Fruit fly (Drosophila melanogaster) whole organism, embryonic: ENCODE data around the gene CG6398.

Experiments used
- Atf-2 ChIP-seq: fragments of 200-800 bp; sonication (Bioruptor generic); optimal IDR thresholded peaks from 2 replicates; lab custom pipeline; 2016; ENCODE audit warnings: missing biosample characterization, missing genetic modification characterization
- B-H2 ChIP-seq: fragments of 200-800 bp; sonication (Bioruptor generic); optimal IDR thresholded peaks from 2 replicates; lab custom pipeline; 2018; ENCODE audit warnings: missing biosample characterization, mild to moderate bottlenecking, missing genetic modification characterization
- C15 ChIP-seq: fragments of 200-800 bp; sonication (Bioruptor generic); IDR thresholded peaks from 3 replicates; pipeline ENCODE4 v1.3.6; 2022; ENCODE audit warnings: missing biosample characterization, missing genetic modification characterization
- CG10543 ChIP-seq: fragments of 200-800 bp; sonication (Bioruptor generic); optimal IDR thresholded peaks from 3 replicates; lab custom pipeline; 2017; ENCODE audit warnings: missing biosample characterization, mild to moderate bottlenecking, missing genetic modification characterization, moderate library complexity
- CG14710 ChIP-seq: fragments of 200-800 bp; sonication (Bioruptor generic); optimal IDR thresholded peaks from 3 replicates; lab custom pipeline; 2019; ENCODE audit warnings: missing biosample characterization, mild to moderate bottlenecking, missing genetic modification characterization, moderate library complexity
- CG16813 ChIP-seq: fragments of 200-800 bp; sonication (Bioruptor generic); IDR thresholded peaks from 3 replicates; pipeline ENCODE4 v1.3.6; 2022; ENCODE audit warnings: missing biosample characterization, missing genetic modification characterization; ENCODE audit not compliant: partially characterized antibody
- CG17385 ChIP-seq: fragments of 200-800 bp; sonication (Bioruptor generic); optimal IDR thresholded peaks from 3 replicates; lab custom pipeline; 2018; ENCODE audit warnings: missing biosample characterization, mild to moderate bottlenecking, missing genetic modification characterization
- CG1832 ChIP-seq: fragments of 200-800 bp; sonication (Bioruptor generic); optimal IDR thresholded peaks from 2 replicates; lab custom pipeline; 2017; ENCODE audit warnings: missing biosample characterization, mild to moderate bottlenecking, missing genetic modification characterization, inconsistent platforms
- CG18619 ChIP-seq: fragments of 200-800 bp; sonication (Bioruptor generic); optimal IDR thresholded peaks from 3 replicates; lab custom pipeline; 2017; ENCODE audit warnings: missing biosample characterization, mild to moderate bottlenecking, missing genetic modification characterization
- CG18764 ChIP-seq: fragments of 200-800 bp; sonication (Bioruptor generic); optimal IDR thresholded peaks from 3 replicates; lab custom pipeline; 2016; ENCODE audit warnings: missing biosample characterization, missing genetic modification characterization
- CG34224 ChIP-seq: fragments of 200-800 bp; sonication (Bioruptor generic); IDR thresholded peaks from 3 replicates; pipeline ENCODE4 v1.3.6; 2022; ENCODE audit warnings: missing biosample characterization, missing genetic modification characterization; ENCODE audit not compliant: partially characterized antibody
- CG34376 ChIP-seq: fragments of 200-800 bp; sonication (Bioruptor generic); optimal IDR thresholded peaks from 2 replicates; lab custom pipeline; 2018; ENCODE audit warnings: missing biosample characterization, mild to moderate bottlenecking, missing genetic modification characterization
- CG4360 ChIP-seq: fragments of 200-800 bp; sonication (Bioruptor generic); IDR thresholded peaks from 2 replicates; pipeline ENCODE4 v1.3.6; 2022; ENCODE audit warnings: missing biosample characterization, missing genetic modification characterization
- CG6683 ChIP-seq: fragments of 200-800 bp; sonication (Bioruptor generic); optimal IDR thresholded peaks from 2 replicates; lab custom pipeline; 2017; ENCODE audit warnings: missing biosample characterization, mild to moderate bottlenecking, missing genetic modification characterization, missing genetic modification reagents
- CG8765 ChIP-seq: fragments of 200-800 bp; sonication (Bioruptor generic); IDR thresholded peaks from 2 replicates; pipeline ENCODE4 v1.3.6; 2022; ENCODE audit warnings: missing biosample characterization, missing genetic modification characterization
- CG9797 ChIP-seq: fragments of 200-800 bp; sonication (Bioruptor generic); optimal IDR thresholded peaks from 3 replicates; lab custom pipeline; 2018; ENCODE audit warnings: missing biosample characterization, mild to moderate bottlenecking, missing genetic modification characterization
- Chrac-16 ChIP-seq: fragments of 200-800 bp; sonication (Bioruptor generic); optimal IDR thresholded peaks from 3 replicates; lab custom pipeline; 2016; ENCODE audit warnings: missing biosample characterization, missing genetic modification characterization
- Deaf1 ChIP-seq: fragments of 200-800 bp; optimal IDR thresholded peaks from 3 replicates; lab custom pipeline; 2019; ENCODE audit warnings: missing biosample characterization, mild to moderate bottlenecking, missing genetic modification characterization, moderate library complexity
- Dll ChIP-seq: fragments of 200-800 bp; sonication (Bioruptor generic); IDR thresholded peaks from 4 replicates; pipeline ENCODE4 v1.3.6; 2022; ENCODE audit warnings: missing biosample characterization, missing genetic modification characterization; ENCODE audit not compliant: partially characterized antibody
- Doc2 ChIP-seq: fragments of 200-800 bp; sonication (Bioruptor generic); IDR thresholded peaks from 2 replicates; pipeline ENCODE4 v1.3.6; 2022; ENCODE audit warnings: missing biosample characterization, missing genetic modification characterization
- Elba2 ChIP-seq: fragments of 200-800 bp; sonication (Bioruptor generic); optimal IDR thresholded peaks from 3 replicates; lab custom pipeline; 2016; ENCODE audit warnings: missing biosample characterization, missing genetic modification characterization
- GATAe ChIP-seq: fragments of 200-800 bp; sonication (Bioruptor generic); conservative IDR thresholded peaks from 2 replicates; pipeline ENCODE4 v1.3.6; 2022; ENCODE audit warnings: missing biosample characterization, missing genetic modification characterization
- Gsc ChIP-seq: fragments of 200-800 bp; sonication (Bioruptor generic); IDR thresholded peaks from 2 replicates; pipeline ENCODE4 v1.3.6; 2022; ENCODE audit warnings: missing biosample characterization, missing genetic modification characterization
- Gug ChIP-seq: fragments of 200-800 bp; sonication (Bioruptor generic); IDR thresholded peaks from 4 replicates; pipeline ENCODE4 v1.3.6; 2022; ENCODE audit warnings: missing biosample characterization, missing genetic modification characterization
- HLH3B ChIP-seq: fragments of 200-800 bp; sonication (Bioruptor generic); IDR thresholded peaks from 2 replicates; pipeline ENCODE4 v1.3.6; 2022; ENCODE audit warnings: missing biosample characterization, missing genetic modification characterization
- Mad ChIP-seq: fragments of 200-800 bp; sonication (Bioruptor generic); optimal IDR thresholded peaks from 2 replicates; lab custom pipeline; 2016; ENCODE audit warnings: missing biosample characterization, missing genetic modification characterization
- NC2α ChIP-seq: fragments of 200-800 bp; sonication (Bioruptor generic); optimal IDR thresholded peaks from 2 replicates; lab custom pipeline; 2016; ENCODE audit warnings: missing biosample characterization, missing genetic modification characterization
- Nf-YB ChIP-seq: fragments of 200-800 bp; sonication (Bioruptor generic); optimal IDR thresholded peaks from 3 replicates; lab custom pipeline; 2019; ENCODE audit warnings: missing biosample characterization, mild to moderate bottlenecking, missing genetic modification characterization, moderate library complexity
- Oaz ChIP-seq: fragments of 200-800 bp; sonication (Bioruptor generic); IDR thresholded peaks from 2 replicates; pipeline ENCODE4 v1.3.6; 2022; ENCODE audit warnings: missing biosample characterization, missing genetic modification characterization
- Opbp ChIP-seq: fragments of 200-800 bp; sonication (Bioruptor generic); IDR thresholded peaks from 3 replicates; pipeline ENCODE4 v1.3.6; 2022; ENCODE audit warnings: missing biosample characterization, missing genetic modification characterization; ENCODE audit not compliant: partially characterized antibody
- Pdp1 ChIP-seq, 2 experiments: fragments of 200-800 bp; sonication (Bioruptor generic); optimal IDR thresholded peaks; 3 replicates each; lab custom pipeline; 2016; ENCODE audit warnings: missing biosample characterization in 2 of 2, missing genetic modification characterization in 2 of 2, mild to moderate bottlenecking in 1 of 2, moderate library complexity in 1 of 2
- Poxn ChIP-seq: fragments of 200-800 bp; sonication (Bioruptor generic); IDR thresholded peaks from 2 replicates; pipeline ENCODE4 v1.3.6; 2022; ENCODE audit warnings: missing biosample characterization, missing genetic modification characterization
- Sry-β ChIP-seq: fragments of 200-800 bp; sonication (Bioruptor generic); optimal IDR thresholded peaks from 2 replicates; lab custom pipeline; 2018; ENCODE audit warnings: missing biosample characterization, mild to moderate bottlenecking, missing genetic modification characterization, moderate library complexity
- abd-A ChIP-seq: fragments of 200-800 bp; sonication (Bioruptor generic); optimal IDR thresholded peaks from 3 replicates; lab custom pipeline; 2019; ENCODE audit warnings: missing biosample characterization, mild to moderate bottlenecking, missing genetic modification characterization, moderate library complexity
- ase ChIP-seq: fragments of 200-800 bp; sonication (Bioruptor generic); IDR thresholded peaks from 3 replicates; pipeline ENCODE4 v1.3.6; 2022; ENCODE audit warnings: missing biosample characterization, missing genetic modification characterization
- ato ChIP-seq: fragments of 200-800 bp; sonication (Bioruptor generic); IDR thresholded peaks from 2 replicates; pipeline ENCODE4 v1.3.6; 2022; ENCODE audit warnings: missing biosample characterization, missing genetic modification characterization; ENCODE audit not compliant: partially characterized antibody
- cato ChIP-seq: fragments of 200-800 bp; sonication (Bioruptor generic); optimal IDR thresholded peaks from 2 replicates; lab custom pipeline; 2016; ENCODE audit warnings: missing biosample characterization, missing genetic modification characterization, borderline replicate concordance
- crol ChIP-seq: fragments of 200-800 bp; sonication (Bioruptor generic); IDR thresholded peaks from 2 replicates; pipeline ENCODE4 v1.3.6; 2022; ENCODE audit warnings: missing biosample characterization, missing genetic modification characterization
- danr ChIP-seq: fragments of 200-800 bp; sonication (Bioruptor generic); IDR thresholded peaks from 2 replicates; pipeline ENCODE4 v1.3.6; 2022; ENCODE audit warnings: missing biosample characterization, missing genetic modification characterization
- esg ChIP-seq: fragments of 200-800 bp; sonication (Bioruptor generic); conservative IDR thresholded peaks from 2 replicates; pipeline ENCODE4 v1.3.6; 2022; ENCODE audit warnings: missing biosample characterization, missing genetic modification characterization
- fd64A ChIP-seq: fragments of 200-800 bp; sonication (Bioruptor generic); optimal IDR thresholded peaks from 3 replicates; lab custom pipeline; 2018; ENCODE audit warnings: missing biosample characterization, mild to moderate bottlenecking, missing genetic modification characterization
- ftz-f1 ChIP-seq: fragments of 200-800 bp; sonication (Bioruptor generic); optimal IDR thresholded peaks from 2 replicates; lab custom pipeline; 2016; ENCODE audit warnings: missing biosample characterization, missing genetic modification characterization
- gt ChIP-seq: fragments of 200-800 bp; sonication (Bioruptor generic); IDR thresholded peaks from 2 replicates; pipeline ENCODE4 v1.3.6; 2022; ENCODE audit warnings: missing biosample characterization, missing genetic modification characterization
- lola ChIP-seq, 3 experiments: fragments of >200 bp in 2 of 3; fragments of 200-800 bp in 1 of 3; sonication (Bioruptor generic) in 1 of 3; optimal IDR thresholded peaks; 2 replicates each; lab custom pipeline; 2017 to 2019; ENCODE audit warnings: missing biosample characterization in 3 of 3, missing genetic modification characterization in 3 of 3, mild to moderate bottlenecking in 1 of 3, moderate library complexity in 1 of 3
- mld ChIP-seq: fragments of 200-800 bp; sonication (Bioruptor generic); IDR thresholded peaks from 3 replicates; pipeline ENCODE4 v1.3.6; 2022; ENCODE audit warnings: missing biosample characterization, missing genetic modification characterization; ENCODE audit not compliant: partially characterized antibody
- org-1 ChIP-seq: fragments of 200-800 bp; sonication (Bioruptor generic); optimal IDR thresholded peaks from 2 replicates; lab custom pipeline; 2017; ENCODE audit warnings: missing biosample characterization, missing genetic modification characterization
- pb ChIP-seq: fragments of 200-800 bp; sonication (Bioruptor generic); optimal IDR thresholded peaks from 3 replicates; lab custom pipeline; 2016; ENCODE audit warnings: missing biosample characterization, missing genetic modification characterization
- sr ChIP-seq: fragments of 200-800 bp; sonication (Bioruptor generic); IDR thresholded peaks from 3 replicates; pipeline ENCODE4 v1.3.6; 2022; ENCODE audit warnings: missing biosample characterization, missing genetic modification characterization
- ssp ChIP-seq: fragments of 200-800 bp; sonication (Bioruptor generic); IDR thresholded peaks from 2 replicates; pipeline ENCODE4 v1.3.6; 2022; ENCODE audit warnings: missing biosample characterization, missing genetic modification characterization
- stc ChIP-seq: fragments of 200-800 bp; sonication (Bioruptor generic); IDR thresholded peaks from 2 replicates; pipeline ENCODE4 v1.3.6; 2022; ENCODE audit warnings: missing biosample characterization, missing genetic modification characterization
- vvl ChIP-seq: fragments of 200-800 bp; sonication (Bioruptor generic); IDR thresholded peaks from 2 replicates; pipeline ENCODE4 v1.3.6; 2022; ENCODE audit warnings: missing biosample characterization, missing genetic modification characterization

CG6398 gene

DNA sequence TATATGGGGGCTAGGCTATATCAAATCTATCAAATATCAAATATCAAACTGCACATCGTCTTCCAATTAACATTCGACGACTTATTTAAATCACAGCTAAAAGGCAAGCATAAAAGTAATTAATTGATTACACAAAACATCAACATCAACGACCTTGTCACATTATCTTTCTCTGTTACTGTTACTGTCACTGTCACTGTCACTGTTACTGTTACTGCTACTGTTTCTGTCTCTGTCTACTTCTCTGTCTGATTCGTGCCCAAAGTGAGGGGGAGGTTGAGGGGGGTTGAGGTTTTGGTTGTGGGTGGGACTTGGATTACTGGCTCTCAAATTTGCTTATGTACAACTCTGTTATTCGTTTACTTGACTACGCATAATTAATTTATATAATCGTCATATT is 9.2 kb upstream of the CG6398 start (continued):
- TF ChIP-seq CG18619 (no peak), CG4360 (GFP tag; lab: Robert Waterston, UW) (no peak), CG8765 (GFP tag; lab: Robert Waterston, UW) (no peak), CG34224 (no peak), Dll (no peak), abd-A (tag; lab: Kevin White, UChicago) (peak; percentile 28), sr (GFP tag; lab: Robert Waterston, UW) (peak; percentile 35; the same call in 1 of the 3 replicates), Gsc (GFP tag; lab: Robert Waterston, UW) (no peak), Mad (GFP tag; lab: Kevin White, UChicago) (no peak), Atf-2 (GFP tag; lab: Kevin White, UChicago) (no peak), ase (GFP tag; lab: Robert Waterston, UW) (no peak), vvl (no peak), lola (GFP tag; optimal IDR thresholded peaks at IDR 0.05; lab: Kevin White, UChicago) (no peak), CG10543 (GFP tag; lab: Kevin White, UChicago) (no peak), Elba2 (GFP tag; lab: Kevin White, UChicago) (no peak), ssp (GFP tag; lab: Robert Waterston, UW) (no peak), Doc2 (no peak), CG16813 (GFP tag; lab: Robert Waterston, UW) (no peak), org-1 (no peak), esg (no peak), gt (no peak), CG9797 (no peak), Opbp (no peak), NC2α (GFP tag; lab: Kevin White, UChicago) (no peak), CG6683 (GFP tag; lab: Kevin White, UChicago) (no peak), GATAe (GFP tag; lab: Robert Waterston, UW) (no peak), CG1832 (GFP tag; lab: Kevin White, UChicago) (peak; percentile 69), CG17385 (GFP tag; lab: Kevin White, UChicago) (peak; percentile 13), Chrac-16 (GFP tag; lab: Kevin White, UChicago) (no peak), danr (no peak), fd64A (GFP tag; lab: Kevin White, UChicago) (no peak), CG14710 (no peak), Deaf1 (no peak), Gug (GFP tag; lab: Robert Waterston, UW) (no peak), CG34376 (GFP tag; lab: Kevin White, UChicago) (no peak), Nf-YB (GFP tag; lab: Kevin White, UChicago) (peak; percentile 66), B-H2 (GFP tag; lab: Kevin White, UChicago) (peak; percentile 2), HLH3B (no peak), pb (GFP tag; lab: Kevin White, UChicago) (no peak), ftz-f1 (GFP tag; lab: Kevin White, UChicago) (peak; percentile 38), ato (GFP tag; lab: Robert Waterston, UW) (no peak), crol (GFP tag; lab: Robert Waterston, UW) (peak; percentile 94), Oaz (GFP tag; lab: Robert Waterston, UW) (no peak), mld (GFP tag; lab: Robert Waterston, UW) (no peak), Sry-β (GFP tag; lab: Kevin White, UChicago) (no peak), cato (GFP tag; lab: Kevin White, UChicago) (no peak), Pdp1 (GFP tag; optimal IDR thresholded peaks at IDR 0.05; lab: Kevin White, UChicago) (peak in 1 of 2 experiments; percentile 18), Poxn (no peak), CG18764 (GFP tag; lab: Kevin White, UChicago) (no peak), C15 (no peak), stc (GFP tag; lab: Robert Waterston, UW) (no peak)
